Worm (Caenorhabditis elegans): ENCODE measurements around the gene H23L24.4.

DNA sequence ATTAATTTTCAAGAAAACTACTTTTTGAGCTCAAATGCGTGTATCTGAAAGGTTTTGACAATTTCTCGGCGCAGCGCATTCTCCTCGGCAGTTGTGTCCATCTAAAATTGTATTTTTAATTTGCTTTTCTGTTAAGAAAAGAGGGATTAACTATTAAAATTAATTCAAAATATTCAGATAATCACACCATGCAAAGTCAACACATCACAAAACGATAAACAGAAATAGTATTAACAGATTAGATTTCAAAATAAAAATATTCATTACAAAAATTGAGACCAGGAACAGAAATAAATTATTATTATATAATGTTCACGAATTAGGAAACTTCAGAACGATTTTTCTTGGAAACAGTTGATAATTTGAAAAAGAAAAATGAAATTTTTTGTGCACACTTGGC lies 18.9 kb downstream of the H23L24.4 start, which contains the start of gene pole-2:
- TF ChIP-seq ztf-4 (tag; optimal IDR thresholded peaks at IDR 0.05) = no peak
- no peak for TF ChIP-seq aly-2 (tag; optimal IDR thresholded peaks at IDR 0.05)
- TF ChIP-seq nhr-76 (tag; optimal IDR thresholded peaks at IDR 0.05) = no peak
- no peak for TF ChIP-seq mdl-1 (tag; optimal IDR thresholded peaks at IDR 0.05)
- no peak for TF ChIP-seq elt-2 (tag; optimal IDR thresholded peaks at IDR 0.05)
- no peak for TF ChIP-seq ceh-16 (tag; optimal IDR thresholded peaks at IDR 0.05)
- TF ChIP-seq pqm-1 (tag; optimal IDR thresholded peaks at IDR 0.05) = no peak
- TF ChIP-seq lin-39 (tag; optimal IDR thresholded peaks at IDR 0.05) = no peak
- TF ChIP-seq lin-15B (tag; optimal IDR thresholded peaks at IDR 0.05) = no peak
- TF ChIP-seq fos-1 (tag; optimal IDR thresholded peaks at IDR 0.05) = no peak
- no peak for TF ChIP-seq ama-1 (optimal IDR thresholded peaks at IDR 0.05)
- TF ChIP-seq ceh-9 (tag; optimal IDR thresholded peaks at IDR 0.05) = no peak
- no peak for TF ChIP-seq elt-3 (tag; optimal IDR thresholded peaks at IDR 0.05)
- no peak for TF ChIP-seq unc-39 (tag; optimal IDR thresholded peaks at IDR 0.05)

Data from whole organism, L3 larva.